ENCODE assay signal across 2 worm cellular contexts in genomic region chrIV:11635437-11636408, ce11.
A peak's percentile ranks its signal among the peaks of the same experiment; 100 is the strongest.
TF ChIP-seq lines count a peak whose summit lies in the region.

mars-1 (minus strand) TSS chrIV:11635487.

TF ChIP-seq in whole organism, L1 larva, 84 proteins besides CTCF, POLR2A, EP300 and RAD21 (continued from another document and continues in another):
- peak; percentile 63 for TF ChIP-seq swsn-7 (tag; optimal IDR thresholded peaks at IDR 0.05; lab: Kevin White, UChicago)
- no peak for TF ChIP-seq alr-1 (tag; optimal IDR thresholded peaks at IDR 0.05; lab: Kevin White, UChicago; ENCODE audit: borderline replicate concordance)
- TF ChIP-seq aha-1 (tag; optimal IDR thresholded peaks at IDR 0.05; lab: Kevin White, UChicago): no peak
- TF ChIP-seq mef-2 (tag; optimal IDR thresholded peaks at IDR 0.05; lab: Kevin White, UChicago): no peak
- peak; percentile 17 for TF ChIP-seq snpc-4 (tag; optimal IDR thresholded peaks at IDR 0.05; lab: Kevin White, UChicago)
- TF ChIP-seq nhr-90 (tag; optimal IDR thresholded peaks at IDR 0.05; lab: Kevin White, UChicago; ENCODE audit: poor library complexity): peak; percentile 80
- TF ChIP-seq ceh-90 (tag; optimal IDR thresholded peaks at IDR 0.05; lab: Kevin White, UChicago): peak; percentile 45
- no peak for TF ChIP-seq fkh-10 (GFP tag; optimal IDR thresholded peaks at IDR 0.05; lab: Kevin White, UChicago)
- TF ChIP-seq ama-1 (optimal IDR thresholded peaks at IDR 0.05; lab: Kevin White, UChicago): no peak
- no peak for TF ChIP-seq Y116A8C.19 (tag; optimal IDR thresholded peaks at IDR 0.05; lab: Kevin White, UChicago; ENCODE audit: borderline replicate concordance)
- no peak for TF ChIP-seq zag-1 (tag; optimal IDR thresholded peaks at IDR 0.05; lab: Kevin White, UChicago)
- TF ChIP-seq ceh-63 (GFP tag; optimal IDR thresholded peaks at IDR 0.05; lab: Kevin White, UChicago): peak; percentile 55
- peak in 1 of 6 experiments; percentile 14 for TF ChIP-seq elt-3 (tag; optimal IDR thresholded peaks at IDR 0.05; lab: Kevin White, UChicago)
- TF ChIP-seq fkh-4 (tag; optimal IDR thresholded peaks at IDR 0.05; lab: Kevin White, UChicago; ENCODE audit: borderline replicate concordance): no peak
- TF ChIP-seq nhr-76 (tag; optimal IDR thresholded peaks at IDR 0.05; lab: Kevin White, UChicago): no peak
- TF ChIP-seq hpl-2 (GFP tag; optimal IDR thresholded peaks at IDR 0.05; lab: Kevin White, UChicago): peak; percentile 68
- TF ChIP-seq fkh-8 (tag; optimal IDR thresholded peaks at IDR 0.05; lab: Kevin White, UChicago): peak; percentile 86
- peak; percentile 64 for TF ChIP-seq irx-1 (tag; optimal IDR thresholded peaks at IDR 0.05; lab: Kevin White, UChicago)
- TF ChIP-seq nhr-84 (tag; optimal IDR thresholded peaks at IDR 0.05; lab: Kevin White, UChicago): no peak
- peak; percentile 81 for TF ChIP-seq pax-3 (tag; optimal IDR thresholded peaks at IDR 0.05; lab: Kevin White, UChicago)
- TF ChIP-seq efl-3 (GFP tag; optimal IDR thresholded peaks at IDR 0.05; lab: Kevin White, UChicago): no peak
- TF ChIP-seq lin-15B (tag; optimal IDR thresholded peaks at IDR 0.05; lab: Kevin White, UChicago): peak; percentile 52
- TF ChIP-seq hlh-4 (tag; optimal IDR thresholded peaks at IDR 0.05; lab: Kevin White, UChicago): no peak
- peak; percentile 82 for TF ChIP-seq nhr-47 (tag; optimal IDR thresholded peaks at IDR 0.05; lab: Kevin White, UChicago)
- TF ChIP-seq rnt-1 (tag; optimal IDR thresholded peaks at IDR 0.05; lab: Kevin White, UChicago): peak; percentile 72
- peak; percentile 12 to 53 (median 49) for TF ChIP-seq ceh-82 (tag; optimal IDR thresholded peaks at IDR 0.05; lab: Kevin White, UChicago)
- peak; percentile 53 to 63 (median 61) for TF ChIP-seq dpl-1 (GFP tag; optimal IDR thresholded peaks at IDR 0.05; lab: Kevin White, UChicago)
- peak; percentile 51 for TF ChIP-seq nhr-19 (GFP tag; conservative IDR thresholded peaks at IDR 0.05; lab: Robert Waterston, UW)
- TF ChIP-seq xbp-1 (tag; optimal IDR thresholded peaks at IDR 0.05; lab: Kevin White, UChicago): peak; percentile 77
- no peak for TF ChIP-seq C34B4.2 (tag; optimal IDR thresholded peaks at IDR 0.05; lab: Kevin White, UChicago)
- TF ChIP-seq nhr-237 (tag; optimal IDR thresholded peaks at IDR 0.05; lab: Kevin White, UChicago): peak; percentile 51
- no peak for TF ChIP-seq mab-9 (GFP tag; IDR thresholded peaks at IDR 0.05; lab: Robert Waterston, UW)
- TF ChIP-seq nhr-28 (tag; optimal IDR thresholded peaks at IDR 0.05; lab: Kevin White, UChicago): no peak
- no peak for TF ChIP-seq hlh-17 (GFP tag; optimal IDR thresholded peaks at IDR 0.05; lab: Kevin White, UChicago; ENCODE audit: borderline replicate concordance)
- TF ChIP-seq grh-1 (GFP tag; IDR thresholded peaks at IDR 0.05; lab: Robert Waterston, UW): no peak; the same call in 1 of the 2 replicates
- peak; percentile 65 to 88 for TF ChIP-seq lsy-2 (tag; optimal IDR thresholded peaks at IDR 0.05; lab: Kevin White, UChicago)
- TF ChIP-seq ztf-11 (tag; optimal IDR thresholded peaks at IDR 0.05; lab: Kevin White, UChicago): peak in 1 of 2 experiments; percentile 60
- TF ChIP-seq nhr-71 (tag; optimal IDR thresholded peaks at IDR 0.05; lab: Kevin White, UChicago): peak; percentile 89
- TF ChIP-seq tlp-1 (tag; optimal IDR thresholded peaks at IDR 0.05; lab: Kevin White, UChicago): no peak
- peak; percentile 80 for TF ChIP-seq isw-1 (GFP tag; IDR thresholded peaks at IDR 0.05; lab: Robert Waterston, UW)
- TF ChIP-seq sox-4 (tag; optimal IDR thresholded peaks at IDR 0.05; lab: Kevin White, UChicago): peak; percentile 40
- TF ChIP-seq jun-1 (tag; optimal IDR thresholded peaks at IDR 0.05; lab: Kevin White, UChicago): peak; percentile 60
- no peak for TF ChIP-seq fos-1 (tag; optimal IDR thresholded peaks at IDR 0.05; lab: Kevin White, UChicago)
- TF ChIP-seq blmp-1 (tag; optimal IDR thresholded peaks at IDR 0.05; lab: Kevin White, UChicago): peak; percentile 12
- no peak for TF ChIP-seq ets-5 (GFP tag; IDR thresholded peaks at IDR 0.05; lab: Robert Waterston, UW)
- TF ChIP-seq zip-4 (GFP tag; optimal IDR thresholded peaks at IDR 0.05; lab: Kevin White, UChicago): no peak
- peak; percentile 37 for TF ChIP-seq unc-130 (tag; optimal IDR thresholded peaks at IDR 0.05; lab: Kevin White, UChicago)
- TF ChIP-seq lin-35 (GFP tag; optimal IDR thresholded peaks at IDR 0.05; lab: Kevin White, UChicago): peak; percentile 66 to 84
- peak; percentile 70 to 72 for TF ChIP-seq efl-1 (optimal IDR thresholded peaks at IDR 0.05; lab: Kevin White, UChicago)
- peak; percentile 58 to 89 for TF ChIP-seq efl-1 (GFP tag; optimal IDR thresholded peaks at IDR 0.05 in 1 of 2; lab: Kevin White, UChicago)
- TF ChIP-seq snu-23 (GFP tag; optimal IDR thresholded peaks at IDR 0.05; lab: Kevin White, UChicago): peak; percentile 85
- TF ChIP-seq nhr-20 (tag; optimal IDR thresholded peaks at IDR 0.05; lab: Kevin White, UChicago): peak; percentile 86
- TF ChIP-seq nhr-11 (tag; optimal IDR thresholded peaks at IDR 0.05; lab: Kevin White, UChicago): no peak
- TF ChIP-seq egl-27 (tag; optimal IDR thresholded peaks at IDR 0.05; lab: Kevin White, UChicago): no peak
- TF ChIP-seq unc-30 (tag; optimal IDR thresholded peaks at IDR 0.05; lab: Kevin White, UChicago): no peak
- TF ChIP-seq lin-39 (tag; optimal IDR thresholded peaks at IDR 0.05; lab: Kevin White, UChicago): no peak
- peak; percentile 4 for TF ChIP-seq ztf-4 (tag; optimal IDR thresholded peaks at IDR 0.05; lab: Kevin White, UChicago)
- TF ChIP-seq nhr-12 (tag; optimal IDR thresholded peaks at IDR 0.05; lab: Kevin White, UChicago): no peak
- no peak for TF ChIP-seq sup-37 (GFP tag; optimal IDR thresholded peaks at IDR 0.05; lab: Kevin White, UChicago)
- TF ChIP-seq tbx-2 (tag; optimal IDR thresholded peaks at IDR 0.05; lab: Kevin White, UChicago): peak; percentile 73
- peak; percentile 52 for TF ChIP-seq dsc-1 (tag; optimal IDR thresholded peaks at IDR 0.05; lab: Kevin White, UChicago)
- TF ChIP-seq pag-3 (tag; optimal IDR thresholded peaks at IDR 0.05; lab: Kevin White, UChicago; ENCODE audit: borderline replicate concordance, insufficient read depth): no peak
- TF ChIP-seq mep-1 (tag; optimal IDR thresholded peaks at IDR 0.05; lab: Kevin White, UChicago): peak; percentile 84
- peak; percentile 7; the same call in 1 of the 2 replicates for TF ChIP-seq unc-98 (GFP tag; IDR thresholded peaks at IDR 0.05; lab: Robert Waterston, UW)
- no peak for TF ChIP-seq ces-1 (GFP tag; optimal IDR thresholded peaks at IDR 0.05; lab: Kevin White, UChicago)
- TF ChIP-seq nhr-85 (tag; lab: Kevin White, UChicago): peak; percentile 81

TF ChIP-seq in whole organism, L3 larva, 47 proteins besides CTCF, POLR2A, EP300 and RAD21 (continued from another document):
- peak; percentile 76 for TF ChIP-seq pha-4 (tag; optimal IDR thresholded peaks at IDR 0.05; lab: Kevin White, UChicago)
- TF ChIP-seq sea-2 (GFP tag; optimal IDR thresholded peaks at IDR 0.05; lab: Kevin White, UChicago): no peak
- TF ChIP-seq snpc-4 (tag; optimal IDR thresholded peaks at IDR 0.05; lab: Kevin White, UChicago): peak; percentile 18
- TF ChIP-seq ceh-82 (tag; optimal IDR thresholded peaks at IDR 0.05; lab: Kevin White, UChicago): no peak
